Worm (Caenorhabditis elegans) whole organism, L3 larva: Measurements from ENCODE around the gene D1014.6.

Experiments
- ZK546.5 ChIP-seq: sonication (generic microtip); optimal IDR thresholded peaks from 2 replicates; lab custom pipeline; 2017; ENCODE audit warnings: missing biosample characterization, missing genetic modification characterization
- aly-2 ChIP-seq: fragments of 150-350 bp; optimal IDR thresholded peaks from 2 replicates; lab custom pipeline; 2014; ENCODE audit warnings: missing biosample characterization, missing genetic modification characterization
- ama-1 ChIP-seq: fragments of 150-350 bp; optimal IDR thresholded peaks from 2 replicates; lab custom pipeline; 2018
- ceh-16 ChIP-seq: sonication (generic microtip); optimal IDR thresholded peaks from 2 replicates; lab custom pipeline; 2017; ENCODE audit warnings: missing biosample characterization, missing genetic modification characterization
- ceh-28 ChIP-seq: fragments of 150-350 bp; optimal IDR thresholded peaks from 2 replicates; lab custom pipeline; 2014; ENCODE audit warnings: missing biosample characterization, missing genetic modification reagents, missing genetic modification characterization
- ceh-9 ChIP-seq: sonication (generic microtip); optimal IDR thresholded peaks from 2 replicates; lab custom pipeline; 2018; ENCODE audit warnings: missing biosample characterization, missing genetic modification characterization
- egl-5 ChIP-seq: fragments of 150-350 bp; optimal IDR thresholded peaks from 2 replicates; lab custom pipeline; 2017; ENCODE audit warnings: missing biosample characterization, missing genetic modification reagents, missing genetic modification characterization, inconsistent platforms
- elt-1 ChIP-seq: fragments of 150-350 bp; optimal IDR thresholded peaks from 2 replicates; lab custom pipeline; 2014; ENCODE audit warnings: missing biosample characterization, missing genetic modification characterization
- elt-3 ChIP-seq, 3 experiments: fragments of 150-350 bp in 1 of 3; sonication (generic microtip) in 2 of 3; optimal IDR thresholded peaks; 2 replicates in 2 of 3; 4 replicates in 1 of 3; lab custom pipeline; 2014 to 2017; ENCODE audit warnings: missing biosample characterization in 3 of 3, missing genetic modification characterization in 3 of 3
- eor-1 ChIP-seq, 2 experiments: fragments of 150-350 bp; optimal IDR thresholded peaks; 2 replicates each; lab custom pipeline; 2014 to 2018; ENCODE audit warnings: missing biosample characterization in 2 of 2, missing genetic modification characterization in 2 of 2
- fkh-10 ChIP-seq: sonication (generic microtip); optimal IDR thresholded peaks from 2 replicates; lab custom pipeline; 2017; ENCODE audit warnings: missing biosample characterization, missing genetic modification reagents, missing genetic modification characterization
- fkh-2 ChIP-seq: fragments of 150-350 bp; optimal IDR thresholded peaks from 2 replicates; lab custom pipeline; 2014; ENCODE audit warnings: missing biosample characterization, missing genetic modification reagents, missing genetic modification characterization
- hmg-11 ChIP-seq: sonication (generic microtip); optimal IDR thresholded peaks from 2 replicates; lab custom pipeline; 2016; ENCODE audit warnings: missing genetic modification characterization, missing compliant biosample characterization
- jun-1 ChIP-seq: fragments of 150-350 bp; optimal IDR thresholded peaks from 2 replicates; lab custom pipeline; 2014; ENCODE audit warnings: missing biosample characterization, missing genetic modification reagents, missing genetic modification characterization
- lin-15B ChIP-seq: fragments of 150-350 bp; optimal IDR thresholded peaks from 2 replicates; lab custom pipeline; 2014; ENCODE audit warnings: missing biosample characterization, missing genetic modification characterization
- lsy-12 ChIP-seq: sonication (generic microtip); optimal IDR thresholded peaks from 2 replicates; lab custom pipeline; 2016; ENCODE audit warnings: mild to moderate bottlenecking, missing genetic modification characterization, missing compliant biosample characterization
- mml-1 ChIP-seq: fragments of 150-350 bp; sonication (generic microtip); optimal IDR thresholded peaks from 3 replicates; lab custom pipeline; 2014; ENCODE audit warnings: missing biosample characterization, missing genetic modification characterization
- nfya-1 ChIP-seq: sonication (generic microtip); optimal IDR thresholded peaks from 2 replicates; lab custom pipeline; 2017; ENCODE audit warnings: missing genetic modification characterization, mild to moderate bottlenecking, missing compliant biosample characterization, antibody characterized with exemption, moderate library complexity; ENCODE audit not compliant: insufficient read depth
- nhr-12 ChIP-seq: fragments of 150-350 bp; optimal IDR thresholded peaks from 2 replicates; lab custom pipeline; 2014; ENCODE audit warnings: missing biosample characterization, missing genetic modification characterization
- nhr-23 ChIP-seq: fragments of 150-350 bp; optimal IDR thresholded peaks from 2 replicates; lab custom pipeline; 2014; ENCODE audit warnings: missing biosample characterization, missing genetic modification reagents, missing genetic modification characterization
- nhr-237 ChIP-seq: fragments of 150-350 bp; optimal IDR thresholded peaks from 2 replicates; lab custom pipeline; 2014; ENCODE audit warnings: missing biosample characterization, missing genetic modification characterization
- nhr-28 ChIP-seq: fragments of 150-350 bp; optimal IDR thresholded peaks from 2 replicates; lab custom pipeline; 2014; ENCODE audit warnings: missing biosample characterization, missing genetic modification characterization
- pha-4 ChIP-seq: fragments of 150-350 bp; optimal IDR thresholded peaks from 2 replicates; lab custom pipeline; 2014; ENCODE audit warnings: missing biosample characterization, missing genetic modification reagents, missing genetic modification characterization
- sea-2 ChIP-seq: fragments of 150-350 bp; sonication (generic microtip); optimal IDR thresholded peaks from 4 replicates; lab custom pipeline; 2014; ENCODE audit warnings: missing biosample characterization, missing genetic modification reagents, missing genetic modification characterization
- snpc-4 ChIP-seq: fragments of 150-350 bp; optimal IDR thresholded peaks from 2 replicates; lab custom pipeline; 2014; ENCODE audit warnings: missing biosample characterization, missing genetic modification characterization
- unc-39 ChIP-seq: sonication (generic microtip); optimal IDR thresholded peaks from 4 replicates; lab custom pipeline; 2017; ENCODE audit warnings: missing biosample characterization, missing genetic modification characterization
- unc-62 ChIP-seq: fragments of 150-350 bp; sonication (generic microtip); optimal IDR thresholded peaks from 4 replicates; lab custom pipeline; 2014; ENCODE audit warnings: missing biosample characterization, missing genetic modification reagents, missing genetic modification characterization
- zag-1 ChIP-seq: fragments of 150-350 bp; optimal IDR thresholded peaks from 2 replicates; lab custom pipeline; 2014; ENCODE audit warnings: missing biosample characterization, missing genetic modification characterization
- ztf-11 ChIP-seq: fragments of 150-350 bp; optimal IDR thresholded peaks from 2 replicates; lab custom pipeline; 2014; ENCODE audit warnings: missing biosample characterization, missing genetic modification characterization
- ztf-4 ChIP-seq: fragments of 150-350 bp; optimal IDR thresholded peaks from 2 replicates; lab custom pipeline; 2014; ENCODE audit warnings: missing biosample characterization, missing genetic modification characterization

The D1014.6 gene

ce11 chrV:8102960-8103359 lies 18.0 kb upstream of the D1014.6 start, which contains the start of gene str-90:
Gene str-90 (plus strand): TSS chrV:8103260.
- no peak for TF ChIP-seq lin-15B (tag; lab: Kevin White, UChicago)
- no peak for TF ChIP-seq ceh-16 (tag; lab: Kevin White, UChicago)
- TF ChIP-seq mml-1: no peak
- no peak for TF ChIP-seq ceh-28 (tag; lab: Kevin White, UChicago)
- TF ChIP-seq snpc-4: no peak
- no peak for TF ChIP-seq ztf-4 (tag; lab: Kevin White, UChicago)
- TF ChIP-seq hmg-11: no peak
- TF ChIP-seq nhr-28 (tag; lab: Kevin White, UChicago): no peak
- TF ChIP-seq nfya-1 (tag; lab: Kevin White, UChicago): no peak
- TF ChIP-seq fkh-2: no peak
- TF ChIP-seq nhr-12 (tag; lab: Kevin White, UChicago): no peak
- no peak for TF ChIP-seq ZK546.5 (tag; lab: Kevin White, UChicago)
- no peak for TF ChIP-seq unc-39
- TF ChIP-seq sea-2 (GFP tag; lab: Kevin White, UChicago): no peak
- TF ChIP-seq jun-1: no peak
- no peak for TF ChIP-seq ztf-11

- TF ChIP-seq egl-5 (tag; lab: Kevin White, UChicago) (no peak), mml-1 (no peak), fkh-10 (GFP tag; lab: Kevin White, UChicago) (no peak), elt-1 (tag; lab: Kevin White, UChicago) (no peak), aly-2 (tag; lab: Kevin White, UChicago) (no peak), unc-39 (no peak), nfya-1 (tag; lab: Kevin White, UChicago) (no peak), nhr-237 (tag; lab: Kevin White, UChicago) (no peak), fkh-2 (no peak), eor-1 (tag; optimal IDR thresholded peaks at IDR 0.05; lab: Kevin White, UChicago) (no peak), zag-1 (tag; lab: Kevin White, UChicago) (no peak), ZK546.5 (tag; lab: Kevin White, UChicago) (no peak), ceh-16 (tag; lab: Kevin White, UChicago) (no peak)
These were observed 16.5 kb upstream of the D1014.6 start, which contains the start of gene srlf-16 for ce11 chrV:8104473-8104872. Gene srlf-16 (plus strand): TSS chrV:8104773.

- TF ChIP-seq lsy-12 (tag; lab: Kevin White, UChicago) (no peak), aly-2 (tag; lab: Kevin White, UChicago) (no peak), ceh-28 (tag; lab: Kevin White, UChicago) (no peak), zag-1 (tag; lab: Kevin White, UChicago) (no peak), fkh-2 (no peak), unc-62 (no peak), nfya-1 (tag; lab: Kevin White, UChicago) (no peak), mml-1 (no peak), eor-1 (tag; optimal IDR thresholded peaks at IDR 0.05; lab: Kevin White, UChicago) (no peak), ZK546.5 (tag; lab: Kevin White, UChicago) (no peak), pha-4 (tag; lab: Kevin White, UChicago) (no peak), hmg-11 (no peak)
These were observed 12.3 kb upstream of the D1014.6 start, which contains the start of gene myo-5 for ce11 chrV:8108670-8109069. Gene myo-5 (plus strand): TSS chrV:8108970.

ce11 chrV:8110816-8111215 lies 10.2 kb upstream of the D1014.6 start:
- TF ChIP-seq pha-4 (tag; lab: Kevin White, UChicago): peak; percentile 70
- no peak for TF ChIP-seq ama-1 (lab: Kevin White, UChicago)

ce11 chrV:8114542-8114941 lies 6.4 kb upstream of the D1014.6 start:
- no peak for TF ChIP-seq nhr-23 (tag; lab: Kevin White, UChicago)

ce11 chrV:8117964-8118363 lies 3.0 kb upstream of the D1014.6 start, which contains the start of gene D1014.7:
Gene D1014.7 (plus strand): TSS chrV:8118264.
- TF ChIP-seq elt-3 (tag; optimal IDR thresholded peaks at IDR 0.05; lab: Kevin White, UChicago) (no peak), fkh-10 (GFP tag; lab: Kevin White, UChicago) (no peak), ceh-16 (tag; lab: Kevin White, UChicago) (no peak), nfya-1 (tag; lab: Kevin White, UChicago) (no peak), fkh-2 (no peak), ceh-9 (tag; lab: Kevin White, UChicago) (no peak), eor-1 (tag; optimal IDR thresholded peaks at IDR 0.05; lab: Kevin White, UChicago) (no peak)
